Fruit fly (Drosophila melanogaster) Kc167 (cell line): Measurements from ENCODE around the gene CG7135.

Experiments used
- Myc ChIP-seq: fragments of >200 bp; optimal IDR thresholded peaks from 2 replicates; lab custom pipeline; 2017; ENCODE audit warnings: missing external identifiers
- psq ChIP-seq: fragments of >200 bp; optimal IDR thresholded peaks from 2 replicates; lab custom pipeline; 2017; ENCODE audit warnings: missing external identifiers

- TF ChIP-seq Myc (no peak), psq (lab: Kevin White, UChicago) (no peak)
Measured at dm6 chrX:18151323-18151722, 47.9 kb downstream of the CG7135 start.
